ENCODE assay signal across 2 fruit fly cellular contexts in the genomic region with DNA sequence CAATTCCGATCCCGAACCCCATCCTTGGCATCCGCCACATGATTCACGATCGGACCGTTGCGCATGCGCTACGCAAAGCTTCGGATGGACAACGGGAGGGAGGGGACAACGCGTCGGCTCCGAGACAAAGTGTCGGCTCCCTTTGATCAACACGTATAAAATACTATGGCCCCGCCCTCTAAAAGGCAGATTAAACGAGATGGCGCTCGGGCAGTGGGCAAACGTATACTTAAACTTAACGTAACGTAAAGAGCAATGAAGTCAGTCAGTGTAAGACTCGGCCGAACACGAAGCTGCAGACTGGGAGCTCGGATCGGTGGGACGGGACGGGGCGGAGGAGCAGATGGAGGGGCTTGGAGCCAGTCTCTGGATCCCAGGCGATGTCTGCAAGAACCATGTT.
TF ChIP-seq lines count a peak whose summit lies in the region.

No protein-coding gene starts in this region.

- TF ChIP-seq CTCF in whole organism, embryonic (GFP tag; optimal IDR thresholded peaks at IDR 0.05; lab: Kevin White, UChicago), result no peak

TF ChIP-seq in whole organism, 6 proteins besides CTCF, POLR2A, EP300 and RAD21:
- TF ChIP-seq psq (optimal IDR thresholded peaks at IDR 0.05; lab: Kevin White, UChicago) (no peak), CG8478 (optimal IDR thresholded peaks at IDR 0.05; lab: Kevin White, UChicago) (no peak), Dll (optimal IDR thresholded peaks at IDR 0.05; lab: Kevin White, UChicago) (peak; percentile 42), pan (optimal IDR thresholded peaks at IDR 0.05; lab: Kevin White, UChicago) (no peak)

TF ChIP-seq in whole organism, embryonic, 481 proteins besides CTCF, POLR2A, EP300 and RAD21:
- peak; percentile 60 for TF ChIP-seq oc (tag; optimal IDR thresholded peaks at IDR 0.05; lab: Kevin White, UChicago)
- no peak for TF ChIP-seq CG4404 (GFP tag; IDR thresholded peaks at IDR 0.05; lab: Robert Waterston, UW)
- no peak for TF ChIP-seq MTF-1 (GFP tag; optimal IDR thresholded peaks at IDR 0.05; lab: Kevin White, UChicago; ENCODE audit: borderline replicate concordance)
- no peak for TF ChIP-seq CG10959 (GFP tag; IDR thresholded peaks at IDR 0.05; lab: Robert Waterston, UW)
- TF ChIP-seq Nf-YB (GFP tag; optimal IDR thresholded peaks at IDR 0.05; lab: Kevin White, UChicago), result no peak
- TF ChIP-seq CG18764 (GFP tag; optimal IDR thresholded peaks at IDR 0.05; lab: Kevin White, UChicago), result no peak
- no peak for TF ChIP-seq abd-A (tag; optimal IDR thresholded peaks at IDR 0.05; lab: Kevin White, UChicago)
- no peak for TF ChIP-seq inv (GFP tag; IDR thresholded peaks at IDR 0.05; lab: Robert Waterston, UW; ENCODE audit: partially characterized antibody)
- TF ChIP-seq dati (GFP tag; IDR thresholded peaks at IDR 0.05; lab: Robert Waterston, UW), result 0 out of 2 replicates have a peak, but pooled peaks have one; percentile 27
- TF ChIP-seq CG4424 (GFP tag; optimal IDR thresholded peaks at IDR 0.05; lab: Kevin White, UChicago), result no peak
- no peak for TF ChIP-seq CG14860 (GFP tag; IDR thresholded peaks at IDR 0.05; lab: Robert Waterston, UW; ENCODE audit: partially characterized antibody)
- no peak for TF ChIP-seq D19A (tag; optimal IDR thresholded peaks at IDR 0.05; lab: Kevin White, UChicago)
- TF ChIP-seq croc (GFP tag; conservative IDR thresholded peaks at IDR 0.05; lab: Robert Waterston, UW), result no peak
- no peak for TF ChIP-seq pnt (GFP tag; optimal IDR thresholded peaks at IDR 0.05; lab: Kevin White, UChicago)
- no peak for TF ChIP-seq Fer1 (GFP tag; optimal IDR thresholded peaks at IDR 0.05; lab: Kevin White, UChicago)
- peak; percentile 32 for TF ChIP-seq Blimp-1 (GFP tag; optimal IDR thresholded peaks at IDR 0.05; lab: Kevin White, UChicago)
- TF ChIP-seq Hr39 (optimal IDR thresholded peaks at IDR 0.05; lab: Kevin White, UChicago), result no peak
- peak; percentile 28 for TF ChIP-seq Deaf1 (tag; optimal IDR thresholded peaks at IDR 0.05; lab: Kevin White, UChicago)
- TF ChIP-seq Med (GFP tag; lab: Kevin White, UChicago), result peak; percentile 45
- TF ChIP-seq pan (optimal IDR thresholded peaks at IDR 0.05; lab: Kevin White, UChicago), result no peak
- TF ChIP-seq pan (GFP tag; optimal IDR thresholded peaks at IDR 0.05 in 1 of 2, IDR thresholded peaks at IDR 0.05 in 1 of 2), result peak in 1 of 2 experiments; percentile 55
- TF ChIP-seq CG16815 (GFP tag; optimal IDR thresholded peaks at IDR 0.05; lab: Kevin White, UChicago), result no peak
- no peak for TF ChIP-seq Nf-YA (GFP tag; IDR thresholded peaks at IDR 0.05; lab: Robert Waterston, UW)
- TF ChIP-seq gt (GFP tag; IDR thresholded peaks at IDR 0.05; lab: Robert Waterston, UW), result no peak
- TF ChIP-seq CG14965 (GFP tag; optimal IDR thresholded peaks at IDR 0.05; lab: Kevin White, UChicago; ENCODE audit: borderline replicate concordance), result no peak
- TF ChIP-seq CG34422 (GFP tag; IDR thresholded peaks at IDR 0.05; lab: Robert Waterston, UW), result no peak
- peak; percentile 62 for TF ChIP-seq CG9437 (GFP tag; optimal IDR thresholded peaks at IDR 0.05; lab: Kevin White, UChicago)
- TF ChIP-seq Ets65A (GFP tag; lab: Kevin White, UChicago), result peak; percentile 15
- TF ChIP-seq mam (GFP tag; optimal IDR thresholded peaks at IDR 0.05; lab: Kevin White, UChicago), result no peak
- no peak for TF ChIP-seq ATbp (GFP tag; optimal IDR thresholded peaks at IDR 0.05; lab: Kevin White, UChicago)
- TF ChIP-seq kni (GFP tag; optimal IDR thresholded peaks at IDR 0.05; lab: Kevin White, UChicago), result no peak
- TF ChIP-seq NFAT (GFP tag; IDR thresholded peaks at IDR 0.05; lab: Robert Waterston, UW), result no peak
- TF ChIP-seq crol (GFP tag; IDR thresholded peaks at IDR 0.05; lab: Robert Waterston, UW), result 0 out of 2 replicates have a peak, but pooled peaks have one; percentile 23
